Fruit fly (Drosophila melanogaster) whole organism, embryonic: ENCODE data around the gene neb.

Experiments
- Ada2b ChIP-seq: fragments of 200-800 bp; sonication (Bioruptor generic); IDR thresholded peaks from 2 replicates; pipeline ENCODE4 v1.3.6; 2022; ENCODE audit warnings: missing biosample characterization, missing genetic modification characterization
- Atf6 ChIP-seq: fragments of 200-800 bp; sonication (Bioruptor generic); IDR thresholded peaks from 2 replicates; pipeline ENCODE4 v1.3.6; 2022; ENCODE audit warnings: missing biosample characterization, missing genetic modification characterization
- B-H1 ChIP-seq: fragments of 200-800 bp; sonication (Bioruptor generic); IDR thresholded peaks from 3 replicates; pipeline ENCODE4 v1.3.6; 2022; ENCODE audit warnings: missing biosample characterization, missing genetic modification characterization
- B-H2 ChIP-seq: fragments of 200-800 bp; sonication (Bioruptor generic); optimal IDR thresholded peaks from 2 replicates; lab custom pipeline; 2018; ENCODE audit warnings: missing biosample characterization, mild to moderate bottlenecking, missing genetic modification characterization
- Blimp-1 ChIP-seq: fragments of 200-800 bp; sonication (Bioruptor generic); optimal IDR thresholded peaks from 3 replicates; lab custom pipeline; 2018; ENCODE audit warnings: missing biosample characterization, missing genetic modification characterization, mild to moderate bottlenecking, moderate library complexity, missing genetic modification reagents
- CG10565 ChIP-seq: fragments of 200-800 bp; sonication (Bioruptor generic); optimal IDR thresholded peaks from 3 replicates; lab custom pipeline; 2016; ENCODE audit warnings: missing biosample characterization, mild to moderate bottlenecking, missing genetic modification characterization
- CG11695 ChIP-seq: fragments of 200-800 bp; sonication (Bioruptor generic); IDR thresholded peaks from 3 replicates; pipeline ENCODE4 v1.3.6; 2022; ENCODE audit warnings: missing biosample characterization, missing genetic modification characterization
- CG12769 ChIP-seq: fragments of 200-800 bp; sonication (Bioruptor generic); optimal IDR thresholded peaks from 2 replicates; lab custom pipeline; 2019; ENCODE audit warnings: missing biosample characterization, mild to moderate bottlenecking, missing genetic modification characterization, moderate library complexity
- CG13287 ChIP-seq: fragments of 200-800 bp; sonication (Bioruptor generic); IDR thresholded peaks from 2 replicates; pipeline ENCODE4 v1.3.6; 2022; ENCODE audit warnings: missing biosample characterization, missing genetic modification characterization; ENCODE audit not compliant: partially characterized antibody
- CG14667 ChIP-seq: fragments of 200-800 bp; sonication (Bioruptor generic); IDR thresholded peaks from 2 replicates; pipeline ENCODE4 v1.3.6; 2022; ENCODE audit warnings: missing biosample characterization, missing genetic modification characterization
- CG15514 ChIP-seq: fragments of 200-800 bp; sonication (Bioruptor generic); optimal IDR thresholded peaks from 3 replicates; lab custom pipeline; 2017; ENCODE audit warnings: missing biosample characterization, missing genetic modification characterization, mild to moderate bottlenecking, moderate library complexity, missing genetic modification reagents
- CG15601 ChIP-seq: fragments of 200-800 bp; sonication (Bioruptor generic); optimal IDR thresholded peaks from 3 replicates; lab custom pipeline; 2019; ENCODE audit warnings: missing biosample characterization, mild to moderate bottlenecking, missing genetic modification characterization, moderate library complexity
- CG18476 ChIP-seq: fragments of 200-800 bp; sonication (Bioruptor generic); optimal IDR thresholded peaks from 2 replicates; lab custom pipeline; 2016; ENCODE audit warnings: missing biosample characterization, mild to moderate bottlenecking, missing genetic modification characterization
- CG18599 ChIP-seq: fragments of 200-800 bp; sonication (Bioruptor generic); optimal IDR thresholded peaks from 3 replicates; lab custom pipeline; 2017; ENCODE audit warnings: missing biosample characterization, missing genetic modification characterization, mild to moderate bottlenecking, moderate library complexity, missing genetic modification reagents
- CG18619 ChIP-seq: fragments of 200-800 bp; sonication (Bioruptor generic); optimal IDR thresholded peaks from 3 replicates; lab custom pipeline; 2017; ENCODE audit warnings: missing biosample characterization, mild to moderate bottlenecking, missing genetic modification characterization
- CG30431 ChIP-seq: fragments of 200-800 bp; sonication (Bioruptor generic); optimal IDR thresholded peaks from 2 replicates; lab custom pipeline; 2017; ENCODE audit warnings: missing biosample characterization, missing genetic modification characterization
- CG33557 ChIP-seq: fragments of 200-800 bp; sonication (Bioruptor generic); optimal IDR thresholded peaks from 2 replicates; lab custom pipeline; 2019; ENCODE audit warnings: missing biosample characterization, mild to moderate bottlenecking, missing genetic modification characterization, moderate library complexity
- CG4328 ChIP-seq: fragments of 200-800 bp; sonication (Bioruptor generic); optimal IDR thresholded peaks from 3 replicates; lab custom pipeline; 2017; ENCODE audit warnings: missing biosample characterization, missing genetic modification reagents, missing genetic modification characterization
- CG6683 ChIP-seq: fragments of 200-800 bp; sonication (Bioruptor generic); optimal IDR thresholded peaks from 2 replicates; lab custom pipeline; 2017; ENCODE audit warnings: missing biosample characterization, mild to moderate bottlenecking, missing genetic modification characterization, missing genetic modification reagents
- CG8089 ChIP-seq: fragments of 200-800 bp; sonication (Bioruptor generic); optimal IDR thresholded peaks from 3 replicates; lab custom pipeline; 2016; ENCODE audit warnings: missing biosample characterization, missing genetic modification characterization
- CkIIα-i1 ChIP-seq: fragments of 200-800 bp; sonication (Bioruptor generic); IDR thresholded peaks from 2 replicates; pipeline ENCODE4 v1.3.6; 2022; ENCODE audit warnings: missing biosample characterization, missing genetic modification characterization
- Dfd ChIP-seq, 2 experiments: fragments of >200 bp; optimal IDR thresholded peaks; 2 replicates each; lab custom pipeline; 2017; ENCODE audit warnings: missing biosample characterization in 2 of 2, missing genetic modification characterization in 2 of 2
- Drgx ChIP-seq: fragments of 200-800 bp; sonication (Bioruptor generic); IDR thresholded peaks from 2 replicates; pipeline ENCODE4 v1.3.6; 2022; ENCODE audit warnings: missing biosample characterization, missing genetic modification characterization
- Fer1 ChIP-seq: fragments of 200-800 bp; sonication (Bioruptor generic); optimal IDR thresholded peaks from 2 replicates; lab custom pipeline; 2017; ENCODE audit warnings: missing biosample characterization, mild to moderate bottlenecking, missing genetic modification characterization
- Gsc ChIP-seq: fragments of 200-800 bp; sonication (Bioruptor generic); IDR thresholded peaks from 2 replicates; pipeline ENCODE4 v1.3.6; 2022; ENCODE audit warnings: missing biosample characterization, missing genetic modification characterization
- Hsf ChIP-seq: fragments of 200-800 bp; sonication (Bioruptor generic); optimal IDR thresholded peaks from 3 replicates; lab custom pipeline; 2016; ENCODE audit warnings: missing biosample characterization, missing genetic modification characterization
- Myb ChIP-seq: fragments of 200-800 bp; sonication (Bioruptor generic); optimal IDR thresholded peaks from 2 replicates; lab custom pipeline; 2016; ENCODE audit warnings: missing biosample characterization, missing genetic modification characterization
- Optix ChIP-seq: fragments of 200-800 bp; sonication (Bioruptor generic); IDR thresholded peaks from 3 replicates; pipeline ENCODE4 v1.3.6; 2022; ENCODE audit warnings: missing biosample characterization, missing genetic modification characterization
- Rx ChIP-seq: fragments of 200-800 bp; sonication (Bioruptor generic); IDR thresholded peaks from 2 replicates; pipeline ENCODE4 v1.3.6; 2022; ENCODE audit warnings: missing biosample characterization, missing genetic modification characterization
- Scr ChIP-seq: fragments of 200-800 bp; sonication (Bioruptor generic); IDR thresholded peaks from 2 replicates; pipeline ENCODE4 v1.3.6; 2022; ENCODE audit warnings: missing biosample characterization, missing genetic modification characterization; ENCODE audit not compliant: partially characterized antibody
- Sin3A ChIP-seq: fragments of >200 bp; optimal IDR thresholded peaks from 2 replicates; lab custom pipeline; 2018
- Spps ChIP-seq: fragments of 200-800 bp; sonication (Bioruptor generic); optimal IDR thresholded peaks from 2 replicates; lab custom pipeline; 2018; ENCODE audit warnings: missing biosample characterization, mild to moderate bottlenecking, missing genetic modification characterization
- Taf1 ChIP-seq: fragments of 200-800 bp; sonication (Bioruptor generic); IDR thresholded peaks from 2 replicates; pipeline ENCODE4 v1.3.6; 2022; ENCODE audit warnings: missing biosample characterization, missing genetic modification characterization
- amos ChIP-seq: fragments of 200-800 bp; sonication (Bioruptor generic); IDR thresholded peaks from 2 replicates; pipeline ENCODE4 v1.3.6; 2022; ENCODE audit warnings: missing biosample characterization, missing genetic modification characterization; ENCODE audit not compliant: partially characterized antibody
- aop ChIP-seq: fragments of 200-800 bp; sonication (Bioruptor generic); IDR thresholded peaks from 2 replicates; pipeline ENCODE4 v1.3.6; 2022; ENCODE audit warnings: missing biosample characterization, missing genetic modification characterization
- ato ChIP-seq: fragments of 200-800 bp; sonication (Bioruptor generic); IDR thresholded peaks from 2 replicates; pipeline ENCODE4 v1.3.6; 2022; ENCODE audit warnings: missing biosample characterization, missing genetic modification characterization; ENCODE audit not compliant: partially characterized antibody
- en ChIP-seq: fragments of 200-800 bp; sonication (Bioruptor generic); optimal IDR thresholded peaks from 2 replicates; lab custom pipeline; 2016; ENCODE audit warnings: missing biosample characterization, missing genetic modification characterization
- gce ChIP-seq: fragments of 200-800 bp; sonication (Bioruptor generic); IDR thresholded peaks from 3 replicates; pipeline ENCODE4 v1.3.6; 2022; ENCODE audit warnings: missing biosample characterization, missing genetic modification characterization
- hth ChIP-seq: fragments of >200 bp; optimal IDR thresholded peaks from 2 replicates; lab custom pipeline; 2017; ENCODE audit warnings: inconsistent platforms
- ind ChIP-seq: fragments of 200-800 bp; sonication (Bioruptor generic); optimal IDR thresholded peaks from 3 replicates; lab custom pipeline; 2016; ENCODE audit warnings: missing biosample characterization, missing genetic modification characterization
- lilli ChIP-seq: fragments of 200-800 bp; sonication (Bioruptor generic); optimal IDR thresholded peaks from 3 replicates; lab custom pipeline; 2016; ENCODE audit warnings: missing biosample characterization, missing genetic modification characterization
- mirr ChIP-seq: fragments of 200-800 bp; sonication (Bioruptor generic); optimal IDR thresholded peaks from 3 replicates; lab custom pipeline; 2018; ENCODE audit warnings: missing biosample characterization, mild to moderate bottlenecking, missing genetic modification characterization
- pan ChIP-seq, 4 experiments: fragments of >200 bp in 3 of 4; fragments of 200-800 bp in 1 of 4; sonication (Bioruptor generic) in 1 of 4; optimal IDR thresholded peaks in 3 of 4; IDR thresholded peaks in 1 of 4; 2 replicates each; pipeline versions ENCODE4 v1.3.6 to Lab custom; 2017 to 2022; ENCODE audit warnings: missing biosample characterization in 2 of 4, missing genetic modification characterization in 2 of 4, mixed read lengths in 1 of 4
- pho ChIP-seq: fragments of 200-800 bp; sonication (Bioruptor generic); optimal IDR thresholded peaks from 2 replicates; lab custom pipeline; 2016; ENCODE audit warnings: missing biosample characterization, missing genetic modification characterization
- pnt ChIP-seq: fragments of 200-800 bp; sonication (Bioruptor generic); optimal IDR thresholded peaks from 3 replicates; lab custom pipeline; 2016; ENCODE audit warnings: missing biosample characterization, missing genetic modification characterization
- so ChIP-seq: fragments of 200-800 bp; sonication (Bioruptor generic); IDR thresholded peaks from 3 replicates; pipeline ENCODE4 v1.3.6; 2022; ENCODE audit warnings: missing biosample characterization, missing genetic modification characterization
- tll ChIP-seq, 2 experiments: fragments of 200-800 bp in 1 of 2; fragments of >200 bp in 1 of 2; sonication (Bioruptor generic) in 1 of 2; optimal IDR thresholded peaks; 2 replicates each; lab custom pipeline; 2017 to 2019; ENCODE audit warnings: missing biosample characterization in 2 of 2, missing genetic modification characterization in 2 of 2, mild to moderate bottlenecking in 1 of 2, moderate library complexity in 1 of 2
- unpg ChIP-seq: fragments of 200-800 bp; sonication (Bioruptor generic); optimal IDR thresholded peaks from 3 replicates; lab custom pipeline; 2018; ENCODE audit warnings: missing biosample characterization, mild to moderate bottlenecking, missing genetic modification characterization, moderate library complexity
- vnd ChIP-seq: fragments of 200-800 bp; sonication (Bioruptor generic); IDR thresholded peaks from 3 replicates; pipeline ENCODE4 v1.3.6; 2022; ENCODE audit warnings: missing biosample characterization, missing genetic modification characterization; ENCODE audit not compliant: partially characterized antibody

neb gene

dm6 chr2L:20069158-20070016 is 6.2 kb upstream of the neb start (continued):
- TF ChIP-seq vnd (peak; percentile 47; the same call in 1 of the 3 replicates), aop (GFP tag; lab: Robert Waterston, UW) (no peak), Dfd (GFP tag; optimal IDR thresholded peaks at IDR 0.05; lab: Kevin White, UChicago) (no peak), Hsf (GFP tag; lab: Kevin White, UChicago) (no peak), amos (no peak), ato (no peak), en (GFP tag; lab: Kevin White, UChicago) (no peak), CkIIα-i1 (GFP tag; lab: Robert Waterston, UW) (no peak), lilli (GFP tag; lab: Kevin White, UChicago) (no peak), Taf1 (GFP tag; lab: Robert Waterston, UW) (no peak), CG18619 (no peak), Optix (GFP tag; lab: Robert Waterston, UW) (no peak), pho (GFP tag; lab: Kevin White, UChicago) (no peak), unpg (GFP tag; lab: Kevin White, UChicago) (no peak), Spps (tag; lab: Kevin White, UChicago) (no peak), Gsc (GFP tag; lab: Robert Waterston, UW) (no peak), CG30431 (GFP tag; lab: Kevin White, UChicago) (no peak), so (no peak), B-H2 (no peak), CG18599 (GFP tag; lab: Kevin White, UChicago) (peak; percentile 19), tll (GFP tag; optimal IDR thresholded peaks at IDR 0.05; lab: Kevin White, UChicago) (peak in 1 of 2 experiments; percentile 46), CG12769 (tag; lab: Kevin White, UChicago) (no peak), Drgx (GFP tag; lab: Robert Waterston, UW) (no peak), Atf6 (GFP tag; lab: Robert Waterston, UW) (no peak), CG4328 (no peak), CG11695 (GFP tag; lab: Robert Waterston, UW) (no peak), hth (lab: Kevin White, UChicago) (no peak), Fer1 (GFP tag; lab: Kevin White, UChicago) (no peak), mirr (peak; percentile 40), Myb (GFP tag; lab: Kevin White, UChicago) (no peak), B-H1 (no peak), CG15514 (GFP tag; lab: Kevin White, UChicago) (no peak), Blimp-1 (GFP tag; lab: Kevin White, UChicago) (peak; percentile 13), CG6683 (no peak), CG15601 (tag; lab: Kevin White, UChicago) (no peak), CG14667 (no peak), gce (GFP tag; lab: Robert Waterston, UW) (no peak), CG18476 (GFP tag; lab: Kevin White, UChicago) (no peak), CG10565 (no peak), Sin3A (no peak), Ada2b (GFP tag; lab: Robert Waterston, UW) (no peak), pan (optimal IDR thresholded peaks at IDR 0.05; lab: Kevin White, UChicago) (no peak), pan (GFP tag; optimal IDR thresholded peaks at IDR 0.05 in 1 of 2, IDR thresholded peaks at IDR 0.05 in 1 of 2) (peak in 1 of 2 experiments; percentile 33), pnt (GFP tag; lab: Kevin White, UChicago) (no peak), CG8089 (no peak), CG33557 (GFP tag; lab: Kevin White, UChicago) (peak; percentile 32), ind (GFP tag; lab: Kevin White, UChicago) (no peak), CG13287 (GFP tag; lab: Robert Waterston, UW) (no peak), Scr (GFP tag; lab: Robert Waterston, UW) (no peak), Rx (GFP tag; lab: Robert Waterston, UW) (no peak)
